Fruit fly (Drosophila melanogaster) whole organism, adult: ENCODE results near the gene aop.

Source experiments
- CG11617 ChIP-seq: fragments of 200-800 bp; sonication (Bioruptor generic); optimal IDR thresholded peaks from 2 replicates; lab custom pipeline; 2017; ENCODE audit warnings: mild to moderate bottlenecking, missing biosample characterization, missing genetic modification reagents, missing genetic modification characterization
- CG12768 ChIP-seq: fragments of 200-800 bp; sonication (Bioruptor generic); optimal IDR thresholded peaks from 2 replicates; lab custom pipeline; 2017; ENCODE audit warnings: missing biosample characterization, missing genetic modification characterization, mild to moderate bottlenecking, moderate library complexity, missing genetic modification reagents
- CG14711 ChIP-seq: fragments of 200-800 bp; sonication (Bioruptor generic); optimal IDR thresholded peaks from 2 replicates; lab custom pipeline; 2018; ENCODE audit warnings: missing biosample characterization, mild to moderate bottlenecking, missing genetic modification characterization, moderate library complexity
- CG1620 ChIP-seq: fragments of 200-800 bp; sonication (Bioruptor generic); optimal IDR thresholded peaks from 2 replicates; lab custom pipeline; 2016; ENCODE audit warnings: missing biosample characterization, missing genetic modification characterization
- CG33017 ChIP-seq: fragments of 200-800 bp; sonication (Bioruptor generic); optimal IDR thresholded peaks from 2 replicates; lab custom pipeline; 2018; ENCODE audit warnings: missing biosample characterization, mild to moderate bottlenecking, missing genetic modification characterization, moderate library complexity
- CG5204 ChIP-seq: fragments of 200-800 bp; sonication (Bioruptor generic); optimal IDR thresholded peaks from 2 replicates; lab custom pipeline; 2016; ENCODE audit warnings: missing biosample characterization, missing genetic modification characterization
- CG7045 ChIP-seq: fragments of 200-800 bp; sonication (Bioruptor generic); optimal IDR thresholded peaks from 2 replicates; lab custom pipeline; 2017; ENCODE audit warnings: missing biosample characterization, mild to moderate bottlenecking, missing genetic modification characterization
- CG7101 ChIP-seq: fragments of 200-800 bp; sonication (Bioruptor generic); optimal IDR thresholded peaks from 2 replicates; lab custom pipeline; 2018; ENCODE audit warnings: missing biosample characterization, mild to moderate bottlenecking, missing genetic modification characterization, moderate library complexity
- Clk ChIP-seq: fragments of 200-800 bp; sonication (Bioruptor generic); optimal IDR thresholded peaks from 2 replicates; lab custom pipeline; 2017; ENCODE audit warnings: missing biosample characterization, missing genetic modification characterization
- Crg-1 ChIP-seq: fragments of 200-800 bp; sonication (Bioruptor generic); optimal IDR thresholded peaks from 2 replicates; lab custom pipeline; 2016; ENCODE audit warnings: missing biosample characterization, missing genetic modification characterization
- Hr96 ChIP-seq: fragments of 200-800 bp; sonication (Bioruptor generic); optimal IDR thresholded peaks from 2 replicates; lab custom pipeline; 2016; ENCODE audit warnings: missing biosample characterization, missing genetic modification characterization
- Mnt ChIP-seq: fragments of 200-800 bp; sonication (Bioruptor generic); optimal IDR thresholded peaks from 2 replicates; lab custom pipeline; 2016; ENCODE audit warnings: missing biosample characterization, mild to moderate bottlenecking, missing genetic modification characterization
- bab1 ChIP-seq: fragments of 200-800 bp; sonication (Bioruptor generic); optimal IDR thresholded peaks from 3 replicates; lab custom pipeline; 2019; ENCODE audit warnings: missing biosample characterization, mild to moderate bottlenecking, missing genetic modification characterization, moderate library complexity
- cic ChIP-seq: fragments of 200-800 bp; sonication (Bioruptor generic); optimal IDR thresholded peaks from 2 replicates; lab custom pipeline; 2017; ENCODE audit warnings: missing biosample characterization, mild to moderate bottlenecking, missing genetic modification characterization, moderate library complexity
- cnc ChIP-seq, 2 experiments: fragments of >200 bp; optimal IDR thresholded peaks; 2 replicates each; lab custom pipeline; 2017
- kay ChIP-seq: fragments of 200-800 bp; sonication (Bioruptor generic); peaks from one replicate; lab custom pipeline; 2016; ENCODE audit warnings: missing biosample characterization, missing genetic modification characterization, borderline replicate concordance
- ovo ChIP-seq: fragments of 200-800 bp; sonication (Bioruptor generic); optimal IDR thresholded peaks from 2 replicates; lab custom pipeline; 2016; ENCODE audit warnings: missing biosample characterization, missing genetic modification characterization
- pad ChIP-seq: fragments of 200-800 bp; sonication (Bioruptor generic); optimal IDR thresholded peaks from 3 replicates; lab custom pipeline; 2017; ENCODE audit warnings: missing biosample characterization, missing genetic modification characterization, mild to moderate bottlenecking, moderate library complexity, missing genetic modification reagents
- tj ChIP-seq: fragments of 200-800 bp; sonication (Bioruptor generic); optimal IDR thresholded peaks from 3 replicates; lab custom pipeline; 2017; ENCODE audit warnings: missing biosample characterization, mild to moderate bottlenecking, missing genetic modification characterization, moderate library complexity
- toe ChIP-seq: fragments of 200-800 bp; sonication (Bioruptor generic); optimal IDR thresholded peaks from 2 replicates; lab custom pipeline; 2016; ENCODE audit warnings: missing biosample characterization, missing genetic modification characterization

Gene aop

DNA sequence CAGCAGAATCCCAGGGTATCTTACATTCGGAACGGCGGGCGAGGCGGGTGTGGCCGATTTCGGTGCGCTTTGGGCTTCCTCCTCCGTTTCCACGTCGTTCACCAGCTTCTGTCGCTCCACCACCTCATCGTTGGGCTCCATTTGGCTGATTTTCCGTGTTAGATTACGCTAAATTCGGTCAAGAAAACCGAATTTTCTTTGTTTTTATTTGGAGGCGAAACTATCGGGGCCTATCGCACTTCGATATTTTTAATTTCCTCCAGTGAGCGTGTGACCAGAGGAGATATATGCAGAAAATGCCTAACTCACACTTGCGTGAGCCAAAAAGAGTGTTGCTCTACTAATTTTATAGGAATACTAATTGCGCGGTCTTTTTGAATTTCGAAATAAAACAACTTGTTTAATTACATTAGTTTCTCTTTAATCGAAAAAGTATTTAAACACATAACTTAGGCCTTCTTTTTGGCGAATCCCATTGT is 13.6 kb upstream of the aop start, which contains the start of gene CG10874:
Gene CG10874 (minus strand): TSS at position 264 of the 479 bp plus-strand sequence.
- peak; percentile 67 for TF ChIP-seq bab1 (GFP tag; lab: Kevin White, UChicago)
- TF ChIP-seq toe (GFP tag; lab: Kevin White, UChicago), result no peak
- TF ChIP-seq Crg-1 (GFP tag; lab: Kevin White, UChicago), result peak; percentile 29
- TF ChIP-seq CG1620 (GFP tag; lab: Kevin White, UChicago), result peak; percentile 36
- TF ChIP-seq CG11617, result no peak
- no peak for TF ChIP-seq tj (GFP tag; lab: Kevin White, UChicago)
- no peak for TF ChIP-seq CG7101
- TF ChIP-seq kay (GFP tag; lab: Kevin White, UChicago), result no peak
- TF ChIP-seq CG12768 (GFP tag; lab: Kevin White, UChicago), result no peak
- peak; percentile 10 for TF ChIP-seq pad (GFP tag; lab: Kevin White, UChicago)
- no peak for TF ChIP-seq CG33017 (tag; lab: Kevin White, UChicago)
- no peak for TF ChIP-seq CG7045 (GFP tag; lab: Kevin White, UChicago)
- TF ChIP-seq Hr96 (GFP tag; lab: Kevin White, UChicago), result no peak
- TF ChIP-seq Clk, result no peak
- peak; percentile 13 for TF ChIP-seq cic (GFP tag; lab: Kevin White, UChicago)
- TF ChIP-seq Mnt (GFP tag; lab: Kevin White, UChicago), result peak; percentile 4
- TF ChIP-seq cnc (optimal IDR thresholded peaks at IDR 0.05; lab: Kevin White, UChicago), result no peak

DNA sequence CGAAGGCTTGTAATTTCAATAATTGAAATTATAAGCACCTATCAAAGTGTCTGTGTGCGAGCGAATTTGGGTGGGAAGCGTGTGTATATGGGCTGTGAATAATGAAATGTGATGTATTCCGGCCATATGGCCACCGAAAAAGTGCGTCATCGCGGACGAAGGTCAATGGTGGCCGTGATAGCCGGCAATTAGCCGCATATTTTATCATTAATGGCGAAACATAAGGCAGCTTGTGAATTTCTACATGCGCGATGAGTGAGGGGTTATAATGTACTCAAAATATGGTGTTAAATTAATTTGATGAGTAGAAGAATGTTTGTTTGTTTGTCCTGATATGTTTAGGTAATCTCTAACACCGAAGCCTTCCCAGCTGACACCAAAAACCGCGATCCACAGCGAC is 12.8 kb upstream of the aop start:
- TF ChIP-seq Mnt (GFP tag; lab: Kevin White, UChicago) (no peak), CG5204 (GFP tag; lab: Kevin White, UChicago) (no peak), kay (GFP tag; lab: Kevin White, UChicago) (no peak), CG12768 (GFP tag; lab: Kevin White, UChicago) (no peak), CG1620 (GFP tag; lab: Kevin White, UChicago) (no peak), Clk (no peak), CG14711 (tag; lab: Kevin White, UChicago) (no peak), pad (GFP tag; lab: Kevin White, UChicago) (no peak), cnc (optimal IDR thresholded peaks at IDR 0.05; lab: Kevin White, UChicago) (no peak), toe (GFP tag; lab: Kevin White, UChicago) (no peak)

DNA sequence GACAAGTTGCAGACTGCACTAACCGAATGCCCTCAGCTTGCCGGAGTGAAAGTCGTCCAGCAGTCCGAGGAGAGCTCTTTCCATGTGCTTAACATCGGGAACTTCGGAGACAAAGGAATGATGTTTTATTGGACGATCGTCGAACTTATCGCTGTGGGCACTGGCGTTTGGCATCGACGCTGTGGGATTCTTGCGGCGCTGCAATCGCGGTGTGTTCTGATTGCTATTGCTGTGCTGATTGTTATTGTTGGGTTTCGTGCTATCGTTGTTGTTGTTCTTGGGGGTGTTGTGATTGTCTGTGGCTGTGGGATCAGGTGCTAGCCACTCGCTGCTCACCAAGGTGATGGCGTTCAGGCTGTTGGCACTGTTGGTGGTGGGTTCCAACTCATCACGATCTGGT is 12.1 kb upstream of the aop start:
- no peak for TF ChIP-seq toe (GFP tag; lab: Kevin White, UChicago)
- no peak for TF ChIP-seq tj (GFP tag; lab: Kevin White, UChicago)
- no peak for TF ChIP-seq Hr96 (GFP tag; lab: Kevin White, UChicago)
- TF ChIP-seq CG7045 (GFP tag; lab: Kevin White, UChicago), result no peak
- TF ChIP-seq Crg-1 (GFP tag; lab: Kevin White, UChicago), result no peak
- TF ChIP-seq cic (GFP tag; lab: Kevin White, UChicago), result no peak
- TF ChIP-seq Clk, result no peak
- no peak for TF ChIP-seq CG5204 (GFP tag; lab: Kevin White, UChicago)
- no peak for TF ChIP-seq CG14711 (tag; lab: Kevin White, UChicago)
- no peak for TF ChIP-seq cnc (optimal IDR thresholded peaks at IDR 0.05; lab: Kevin White, UChicago)
- TF ChIP-seq Mnt (GFP tag; lab: Kevin White, UChicago), result no peak
- no peak for TF ChIP-seq ovo (GFP tag; lab: Kevin White, UChicago)
- TF ChIP-seq CG7101, result no peak
- TF ChIP-seq CG12768 (GFP tag; lab: Kevin White, UChicago), result no peak
- TF ChIP-seq CG11617, result no peak
- no peak for TF ChIP-seq bab1 (GFP tag; lab: Kevin White, UChicago)
- TF ChIP-seq pad (GFP tag; lab: Kevin White, UChicago), result no peak
- TF ChIP-seq CG33017 (tag; lab: Kevin White, UChicago), result no peak
- TF ChIP-seq kay (GFP tag; lab: Kevin White, UChicago), result no peak

DNA sequence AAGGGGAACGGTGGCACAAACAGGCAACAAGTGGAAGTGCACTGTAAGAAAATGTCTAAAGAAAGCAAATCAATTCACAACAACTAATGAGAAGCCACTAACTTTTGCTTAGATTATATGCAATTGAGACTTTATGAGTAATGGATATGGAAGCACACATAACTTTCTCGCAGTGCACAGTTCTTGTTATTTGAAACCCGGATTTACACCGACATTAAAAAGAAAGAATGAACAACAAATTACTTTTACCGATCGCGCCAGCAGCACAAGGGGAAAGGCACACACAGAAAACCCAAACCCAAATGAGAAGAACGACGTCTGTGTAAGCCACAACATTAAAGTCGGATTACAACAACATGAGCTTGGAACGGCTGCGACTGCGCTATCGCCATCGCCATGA is 10.5 kb upstream of the aop start:
- TF ChIP-seq Clk (no peak), tj (GFP tag; lab: Kevin White, UChicago) (no peak), ovo (GFP tag; lab: Kevin White, UChicago) (no peak), CG12768 (GFP tag; lab: Kevin White, UChicago) (no peak), pad (GFP tag; lab: Kevin White, UChicago) (no peak), cnc (optimal IDR thresholded peaks at IDR 0.05; lab: Kevin White, UChicago) (no peak), CG7101 (no peak), Crg-1 (GFP tag; lab: Kevin White, UChicago) (no peak), CG33017 (tag; lab: Kevin White, UChicago) (no peak), Hr96 (GFP tag; lab: Kevin White, UChicago) (no peak), CG14711 (tag; lab: Kevin White, UChicago) (no peak), bab1 (GFP tag; lab: Kevin White, UChicago) (no peak)

DNA sequence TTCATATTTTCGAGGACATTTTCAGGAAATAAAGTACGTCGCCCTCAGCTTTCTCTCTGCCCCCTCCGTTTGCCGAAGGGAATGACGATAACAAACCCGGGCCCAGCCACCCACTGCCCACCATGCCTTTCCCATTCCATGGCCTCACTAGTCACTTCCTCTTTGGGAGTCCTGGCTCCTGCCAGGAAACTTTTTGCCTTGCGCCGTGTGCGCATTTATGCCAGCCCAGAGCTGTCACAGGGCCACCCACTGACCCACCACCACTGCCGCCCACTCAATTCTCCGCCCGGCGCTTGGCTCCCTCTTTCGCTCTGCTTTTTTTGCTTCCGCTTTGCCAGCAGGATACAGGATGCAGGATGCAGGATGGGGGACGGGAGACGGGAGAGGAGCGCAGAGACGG is 8.9 kb upstream of the aop start:
- TF ChIP-seq CG7101, result no peak
- TF ChIP-seq CG5204 (GFP tag; lab: Kevin White, UChicago), result no peak
- TF ChIP-seq cic (GFP tag; lab: Kevin White, UChicago), result no peak
- no peak for TF ChIP-seq pad (GFP tag; lab: Kevin White, UChicago)
- TF ChIP-seq Crg-1 (GFP tag; lab: Kevin White, UChicago), result no peak
- TF ChIP-seq ovo (GFP tag; lab: Kevin White, UChicago), result no peak
- TF ChIP-seq CG7045 (GFP tag; lab: Kevin White, UChicago), result no peak
- no peak for TF ChIP-seq CG14711 (tag; lab: Kevin White, UChicago)
- TF ChIP-seq Hr96 (GFP tag; lab: Kevin White, UChicago), result no peak
- no peak for TF ChIP-seq Clk
- TF ChIP-seq CG11617, result no peak
- TF ChIP-seq Mnt (GFP tag; lab: Kevin White, UChicago), result no peak
- TF ChIP-seq toe (GFP tag; lab: Kevin White, UChicago), result no peak
- no peak for TF ChIP-seq CG1620 (GFP tag; lab: Kevin White, UChicago)
- TF ChIP-seq cnc (optimal IDR thresholded peaks at IDR 0.05; lab: Kevin White, UChicago), result no peak
- no peak for TF ChIP-seq CG12768 (GFP tag; lab: Kevin White, UChicago)
- no peak for TF ChIP-seq CG33017 (tag; lab: Kevin White, UChicago)
- no peak for TF ChIP-seq tj (GFP tag; lab: Kevin White, UChicago)
- TF ChIP-seq kay (GFP tag; lab: Kevin White, UChicago), result no peak
